Worm (Caenorhabditis elegans): ENCODE data around the gene F07D3.3.

Gene F07D3.3

DNA sequence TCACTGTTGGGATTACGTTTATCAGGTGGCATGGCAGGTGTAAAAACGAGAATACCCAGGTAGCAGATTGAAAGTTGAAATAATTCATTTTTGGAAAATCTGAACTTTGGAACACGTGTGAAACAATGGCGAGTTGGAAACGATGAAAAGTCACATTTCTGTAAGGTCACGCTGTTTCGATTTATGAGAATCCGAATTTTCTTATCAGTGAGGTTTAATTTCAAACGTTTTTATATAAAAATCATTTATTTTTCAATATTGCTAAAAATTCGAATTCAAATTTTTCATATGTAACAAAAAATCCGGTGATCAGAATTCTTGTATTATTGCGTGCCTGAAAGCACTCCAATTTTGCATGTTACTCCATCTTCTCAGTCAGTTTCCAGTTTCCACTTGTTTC lies at the start of gene F07D3.3:
F07D3.3 (minus strand) TSS at position 101 of the 400 bp plus-strand sequence.
- no peak for TF ChIP-seq sdz-38 (tag; optimal IDR thresholded peaks at IDR 0.05)
- no peak for TF ChIP-seq egl-44 (GFP tag; IDR thresholded peaks at IDR 0.05)
- TF ChIP-seq tbp1 (GFP tag; optimal IDR thresholded peaks at IDR 0.05): no peak

- TF ChIP-seq snpc-1.3 (tag; optimal IDR thresholded peaks at IDR 0.05; ENCODE audit: insufficient read depth) (no peak), nfya-1 (tag; optimal IDR thresholded peaks at IDR 0.05; ENCODE audit: borderline replicate concordance, insufficient read depth) (no peak), C06A6.2 (GFP tag; conservative IDR thresholded peaks at IDR 0.05) (no peak), ztf-26 (tag; optimal IDR thresholded peaks at IDR 0.05) (no peak), hlh-12 (tag; optimal IDR thresholded peaks at IDR 0.05) (no peak)
Observed at ce11 chrV:9509597-9509996, 47.1 kb upstream of the F07D3.3 start.

ce11 chrV:9507742-9508141 lies 45.2 kb upstream of the F07D3.3 start, which contains the start of gene acs-14:
TSS of gene acs-14 (plus strand) at chrV:9508132.
- TF ChIP-seq nhr-80 (tag; optimal IDR thresholded peaks at IDR 0.05) (peak; percentile 14), zfh-2 (GFP tag; conservative IDR thresholded peaks at IDR 0.05) (no peak), mel-28 (tag; optimal IDR thresholded peaks at IDR 0.05; ENCODE audit: borderline replicate concordance) (no peak)

DNA sequence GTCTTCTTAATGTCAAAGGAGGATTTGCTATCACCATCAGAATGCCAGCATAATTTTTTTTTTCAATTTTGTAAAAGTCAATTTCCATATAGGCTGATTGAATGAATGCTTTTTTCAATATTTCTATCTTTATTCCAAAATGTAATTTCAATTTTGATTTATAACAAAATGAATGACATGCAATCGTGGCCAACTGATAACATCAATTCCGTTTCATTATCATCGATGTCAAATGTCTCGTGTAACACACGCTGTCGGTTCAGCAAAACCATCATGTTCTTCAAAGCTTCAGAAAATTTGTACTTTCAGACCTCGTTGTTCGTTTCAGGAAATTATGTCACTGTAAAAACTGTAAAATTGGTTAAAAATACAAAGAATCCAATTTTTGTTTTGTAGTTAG lies 44.4 kb upstream of the F07D3.3 start:
- TF ChIP-seq let-607 (tag; optimal IDR thresholded peaks at IDR 0.05) (peak; percentile 40 to 83), nhr-27 (tag; optimal IDR thresholded peaks at IDR 0.05) (no peak), atf-7 (tag; optimal IDR thresholded peaks at IDR 0.05) (no peak), die-1 (tag; optimal IDR thresholded peaks at IDR 0.05) (no peak), nhr-80 (tag; optimal IDR thresholded peaks at IDR 0.05) (peak; percentile 73)

DNA sequence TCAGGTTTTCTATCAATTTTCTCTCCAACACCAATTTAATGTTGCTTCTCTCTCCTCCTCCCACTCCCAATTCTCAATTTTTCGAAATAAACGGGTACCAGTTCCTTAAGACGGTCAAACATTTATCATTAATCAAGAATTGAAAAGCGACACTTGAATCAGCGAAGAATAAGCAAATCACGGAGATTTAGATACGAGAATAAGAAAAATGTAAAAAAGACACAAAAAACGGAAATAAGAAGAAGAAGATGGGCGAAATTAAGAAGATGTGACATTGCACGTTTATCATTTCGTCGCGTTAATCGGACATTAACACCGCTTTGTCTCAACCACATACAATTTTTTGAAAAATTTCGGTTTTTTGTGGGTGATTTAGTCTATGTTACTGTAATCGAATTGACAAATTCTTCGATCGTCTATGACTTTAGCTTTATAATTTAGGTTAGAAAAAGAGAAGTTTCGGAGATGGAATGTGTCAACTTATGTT lies 42.0 kb upstream of the F07D3.3 start, which contains the start of gene haao-1:
haao-1 (plus strand) TSS at position 437 of the 487 bp plus-strand sequence.
- TF ChIP-seq snpc-3.4 (tag; optimal IDR thresholded peaks at IDR 0.05) (no peak), tbp1 (GFP tag; optimal IDR thresholded peaks at IDR 0.05) (no peak), madf-8 (GFP tag; conservative IDR thresholded peaks at IDR 0.05) (no peak), aptf-2 (GFP tag; conservative IDR thresholded peaks at IDR 0.05) (no peak), Y95B8A.8 (GFP tag; IDR thresholded peaks at IDR 0.05) (no peak), Y53F4B.3 (GFP tag; IDR thresholded peaks at IDR 0.05) (no peak), hrde-1 (tag; optimal IDR thresholded peaks at IDR 0.05; ENCODE audit: borderline replicate concordance) (no peak), lin-35 (GFP tag; optimal IDR thresholded peaks at IDR 0.05) (no peak), F23B12.7 (tag; optimal IDR thresholded peaks at IDR 0.05; ENCODE audit: insufficient read depth) (no peak), die-1 (tag; optimal IDR thresholded peaks at IDR 0.05) (no peak), B0261.1 (tag; optimal IDR thresholded peaks at IDR 0.05) (no peak), attf-3 (GFP tag; conservative IDR thresholded peaks at IDR 0.05) (no peak), B0019.2 (GFP tag; conservative IDR thresholded peaks at IDR 0.05) (no peak)

ce11 chrV:9503152-9503817 lies 40.8 kb upstream of the F07D3.3 start:
- 0 out of 2 replicates have a peak, but pooled peaks have one; percentile 70 for TF ChIP-seq ceh-40 (GFP tag; IDR thresholded peaks at IDR 0.05)
- no peak for TF ChIP-seq Y53G8AR.9 (GFP tag; conservative IDR thresholded peaks at IDR 0.05)
- TF ChIP-seq gei-17 (GFP tag; optimal IDR thresholded peaks at IDR 0.05): peak; percentile 24
- peak; percentile 40 for TF ChIP-seq somi-1 (GFP tag; optimal IDR thresholded peaks at IDR 0.05)
- TF ChIP-seq F57C9.4 (tag; optimal IDR thresholded peaks at IDR 0.05): no peak
- peak; percentile 41 for TF ChIP-seq madf-10 (tag; optimal IDR thresholded peaks at IDR 0.05)
- peak; percentile 83; the same call in 1 of the 2 replicates for TF ChIP-seq cebp-2 (GFP tag; IDR thresholded peaks at IDR 0.05)
- TF ChIP-seq ZK185.1 (tag; optimal IDR thresholded peaks at IDR 0.05; ENCODE audit: poor library complexity, severe bottlenecking): peak; percentile 81
- TF ChIP-seq egl-44 (GFP tag; IDR thresholded peaks at IDR 0.05): peak; percentile 90
- TF ChIP-seq atf-7 (tag; optimal IDR thresholded peaks at IDR 0.05): peak; percentile 64
- 0 out of 2 replicates have a peak, but pooled peaks have one; percentile 77 for TF ChIP-seq aptf-3 (GFP tag; IDR thresholded peaks at IDR 0.05)
- TF ChIP-seq ztf-26 (tag; optimal IDR thresholded peaks at IDR 0.05): peak; percentile 70
- TF ChIP-seq athp-1 (tag; optimal IDR thresholded peaks at IDR 0.05): peak; percentile 27
- peak; percentile 36 for TF ChIP-seq ztf-3 (GFP tag; optimal IDR thresholded peaks at IDR 0.05)
- no peak for TF ChIP-seq ceh-91 (GFP tag; IDR thresholded peaks at IDR 0.05)

Data from whole organism, young adult.